Fruit fly (Drosophila melanogaster) whole organism, adult: ENCODE measurements around the gene CG11986.

Experiments
- CG11617 ChIP-seq: fragments of 200-800 bp; sonication (Bioruptor generic); optimal IDR thresholded peaks from 2 replicates; lab custom pipeline; 2017; ENCODE audit warnings: mild to moderate bottlenecking, missing biosample characterization, missing genetic modification reagents, missing genetic modification characterization
- CG1620 ChIP-seq: fragments of 200-800 bp; sonication (Bioruptor generic); optimal IDR thresholded peaks from 2 replicates; lab custom pipeline; 2016; ENCODE audit warnings: missing biosample characterization, missing genetic modification characterization
- CG5204 ChIP-seq: fragments of 200-800 bp; sonication (Bioruptor generic); optimal IDR thresholded peaks from 2 replicates; lab custom pipeline; 2016; ENCODE audit warnings: missing biosample characterization, missing genetic modification characterization
- CG7101 ChIP-seq: fragments of 200-800 bp; sonication (Bioruptor generic); optimal IDR thresholded peaks from 2 replicates; lab custom pipeline; 2018; ENCODE audit warnings: missing biosample characterization, mild to moderate bottlenecking, missing genetic modification characterization, moderate library complexity
- Clk ChIP-seq: fragments of 200-800 bp; sonication (Bioruptor generic); optimal IDR thresholded peaks from 2 replicates; lab custom pipeline; 2017; ENCODE audit warnings: missing biosample characterization, missing genetic modification characterization
- Crg-1 ChIP-seq: fragments of 200-800 bp; sonication (Bioruptor generic); optimal IDR thresholded peaks from 2 replicates; lab custom pipeline; 2016; ENCODE audit warnings: missing biosample characterization, missing genetic modification characterization
- Hr96 ChIP-seq: fragments of 200-800 bp; sonication (Bioruptor generic); optimal IDR thresholded peaks from 2 replicates; lab custom pipeline; 2016; ENCODE audit warnings: missing biosample characterization, missing genetic modification characterization
- bab1 ChIP-seq: fragments of 200-800 bp; sonication (Bioruptor generic); optimal IDR thresholded peaks from 3 replicates; lab custom pipeline; 2019; ENCODE audit warnings: missing biosample characterization, mild to moderate bottlenecking, missing genetic modification characterization, moderate library complexity
- cnc ChIP-seq, 2 experiments: fragments of >200 bp; optimal IDR thresholded peaks; 2 replicates each; lab custom pipeline; 2017
- ovo ChIP-seq: fragments of 200-800 bp; sonication (Bioruptor generic); optimal IDR thresholded peaks from 2 replicates; lab custom pipeline; 2016; ENCODE audit warnings: missing biosample characterization, missing genetic modification characterization
- pad ChIP-seq: fragments of 200-800 bp; sonication (Bioruptor generic); optimal IDR thresholded peaks from 3 replicates; lab custom pipeline; 2017; ENCODE audit warnings: missing biosample characterization, missing genetic modification characterization, mild to moderate bottlenecking, moderate library complexity, missing genetic modification reagents
- tj ChIP-seq: fragments of 200-800 bp; sonication (Bioruptor generic); optimal IDR thresholded peaks from 3 replicates; lab custom pipeline; 2017; ENCODE audit warnings: missing biosample characterization, mild to moderate bottlenecking, missing genetic modification characterization, moderate library complexity

DNA sequence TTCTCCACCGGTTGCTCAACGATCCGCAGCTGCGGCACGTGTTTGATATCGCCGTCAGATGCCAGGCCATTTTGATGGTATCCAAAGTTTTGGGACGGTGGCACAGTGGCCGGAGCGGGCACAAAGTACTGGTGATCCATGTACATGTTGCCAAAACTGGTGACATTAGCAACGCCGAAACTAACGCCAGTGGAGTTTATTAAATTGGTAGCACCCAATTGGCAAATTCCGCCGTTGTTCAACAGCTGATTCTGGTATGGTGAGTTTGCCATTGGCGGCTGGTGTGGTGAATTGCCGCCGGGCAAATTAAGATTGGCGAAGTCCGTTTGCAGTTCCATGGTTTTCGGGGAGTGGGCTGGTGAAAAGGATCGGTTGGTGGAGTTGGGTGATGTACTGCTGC, 31.7 kb downstream of the CG11986 start:
- no peak for TF ChIP-seq ovo
- TF ChIP-seq Crg-1 (GFP tag; lab: Kevin White, UChicago), result no peak
- no peak for TF ChIP-seq Clk (GFP tag; lab: Kevin White, UChicago)
- TF ChIP-seq cnc (optimal IDR thresholded peaks at IDR 0.05; lab: Kevin White, UChicago), result no peak
- no peak for TF ChIP-seq CG11617 (GFP tag; lab: Kevin White, UChicago)
- TF ChIP-seq tj (GFP tag; lab: Kevin White, UChicago), result no peak
- no peak for TF ChIP-seq CG7101
- TF ChIP-seq pad (GFP tag; lab: Kevin White, UChicago), result no peak
- TF ChIP-seq Hr96 (GFP tag; lab: Kevin White, UChicago), result no peak
- TF ChIP-seq bab1 (GFP tag; lab: Kevin White, UChicago), result peak; percentile 1
- no peak for TF ChIP-seq CG5204 (GFP tag; lab: Kevin White, UChicago)
- no peak for TF ChIP-seq CG1620 (GFP tag; lab: Kevin White, UChicago)
